Worm (Caenorhabditis elegans): ENCODE measurements around the gene oac-39.

- TF ChIP-seq somi-1 (GFP tag; optimal IDR thresholded peaks at IDR 0.05) (peak; percentile 8), Y53F4B.3 (GFP tag; IDR thresholded peaks at IDR 0.05) (no peak), F57A8.1 (GFP tag; optimal IDR thresholded peaks at IDR 0.05) (no peak), ceh-40 (GFP tag; IDR thresholded peaks at IDR 0.05) (no peak), unc-62 (GFP tag; optimal IDR thresholded peaks at IDR 0.05) (no peak), chd-7 (tag; optimal IDR thresholded peaks at IDR 0.05) (no peak), tlf-1 (GFP tag; optimal IDR thresholded peaks at IDR 0.05) (no peak), ZK185.1 (tag; optimal IDR thresholded peaks at IDR 0.05; ENCODE audit: poor library complexity, severe bottlenecking) (no peak), atf-7 (tag; optimal IDR thresholded peaks at IDR 0.05) (no peak)
Measured at ce11 chrV:284808-285207, 33.3 kb upstream of the oac-39 start.
